Fruit fly (Drosophila melanogaster): ENCODE results near the gene scat.

Gene scat

DNA sequence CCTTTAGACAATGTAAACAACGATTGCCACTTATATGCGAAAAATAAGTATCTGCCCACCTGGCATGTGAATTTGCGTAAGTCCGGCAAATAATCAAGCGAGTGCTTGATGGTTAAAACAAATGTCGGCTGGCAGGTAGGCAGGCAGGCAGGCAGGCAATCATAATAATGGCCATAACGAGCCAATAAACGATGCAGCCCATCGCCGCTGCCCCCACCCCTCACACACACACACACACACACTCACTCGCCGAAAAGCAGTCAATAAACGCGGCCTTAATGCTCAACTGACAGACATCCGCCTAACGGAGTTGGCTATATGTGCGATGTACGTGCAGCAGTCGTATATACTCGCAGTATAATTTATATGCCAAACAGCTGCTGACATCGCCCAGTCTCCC, 9.9 kb upstream of the scat start:
- no peak for TF ChIP-seq CG17806 (tag; optimal IDR thresholded peaks at IDR 0.05)
- TF ChIP-seq rn (GFP tag; IDR thresholded peaks at IDR 0.05): no peak
- TF ChIP-seq CG10348 (GFP tag; IDR thresholded peaks at IDR 0.05): no peak
- TF ChIP-seq CG14655 (GFP tag; optimal IDR thresholded peaks at IDR 0.05): no peak
- TF ChIP-seq Pif1B (GFP tag; optimal IDR thresholded peaks at IDR 0.05): no peak
- TF ChIP-seq CG4496 (GFP tag; IDR thresholded peaks at IDR 0.05): no peak
- no peak for TF ChIP-seq CG32121 (GFP tag; IDR thresholded peaks at IDR 0.05)
- TF ChIP-seq fd96Ca (GFP tag; IDR thresholded peaks at IDR 0.05): no peak
- TF ChIP-seq Pif1A (GFP tag; optimal IDR thresholded peaks at IDR 0.05): no peak
- TF ChIP-seq CG13204 (GFP tag; optimal IDR thresholded peaks at IDR 0.05): no peak
- no peak for TF ChIP-seq gl (tag; optimal IDR thresholded peaks at IDR 0.05)
- no peak for TF ChIP-seq CG8301 (tag; optimal IDR thresholded peaks at IDR 0.05)
- no peak for TF ChIP-seq EcR (GFP tag; optimal IDR thresholded peaks at IDR 0.05)
- no peak for TF ChIP-seq CG15710 (tag; optimal IDR thresholded peaks at IDR 0.05)

- no peak for TF ChIP-seq CG8301 (tag; optimal IDR thresholded peaks at IDR 0.05)
- no peak for TF ChIP-seq CG10348 (GFP tag; IDR thresholded peaks at IDR 0.05)
- no peak for TF ChIP-seq Ets98B (GFP tag; IDR thresholded peaks at IDR 0.05)
- TF ChIP-seq Pif1B (GFP tag; optimal IDR thresholded peaks at IDR 0.05): no peak
- no peak for TF ChIP-seq CG14655 (GFP tag; optimal IDR thresholded peaks at IDR 0.05)
- TF ChIP-seq CG4496 (GFP tag; IDR thresholded peaks at IDR 0.05): no peak
- no peak for TF ChIP-seq fd96Ca (GFP tag; IDR thresholded peaks at IDR 0.05)
- no peak for TF ChIP-seq Pif1A (GFP tag; optimal IDR thresholded peaks at IDR 0.05)
- no peak for TF ChIP-seq CG17806 (tag; optimal IDR thresholded peaks at IDR 0.05)
- no peak for TF ChIP-seq CG8159 (tag; optimal IDR thresholded peaks at IDR 0.05)
- no peak for TF ChIP-seq CG9948 (tag; optimal IDR thresholded peaks at IDR 0.05)
- no peak for TF ChIP-seq CG32121 (GFP tag; IDR thresholded peaks at IDR 0.05)
- TF ChIP-seq D1 (tag; optimal IDR thresholded peaks at IDR 0.05): no peak
- no peak for TF ChIP-seq gl (tag; optimal IDR thresholded peaks at IDR 0.05)
- no peak for TF ChIP-seq CG12605 (GFP tag; IDR thresholded peaks at IDR 0.05)
- TF ChIP-seq CG34367 (tag; optimal IDR thresholded peaks at IDR 0.05): no peak
Measured at dm6 chr2L:9424193-9424592, 7.0 kb upstream of the scat start.

DNA sequence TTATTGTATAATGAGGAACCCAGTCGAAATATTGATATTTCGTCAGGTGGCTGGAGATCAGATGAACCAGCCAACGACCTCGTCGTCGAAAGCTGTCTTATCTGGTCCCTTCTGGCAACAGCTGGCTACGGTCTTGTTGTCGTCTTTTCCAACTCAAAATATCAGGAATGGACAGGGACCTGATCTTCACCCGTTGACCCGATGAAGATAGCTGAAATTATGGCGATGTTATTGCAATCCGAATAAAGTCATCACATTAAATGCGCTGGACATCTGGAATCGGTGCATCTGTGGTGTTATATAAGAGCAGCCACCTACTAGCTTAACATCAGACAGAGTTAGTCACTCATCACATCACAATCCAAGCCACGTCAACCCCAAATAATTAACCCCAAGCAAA, 4.7 kb upstream of the scat start, which contains the start of gene Fbp2:
Fbp2 (plus strand) TSS at position 251 of the 400 bp plus-strand sequence.
- TF ChIP-seq Snoo (tag; optimal IDR thresholded peaks at IDR 0.05): no peak
- TF ChIP-seq CG8301 (tag; optimal IDR thresholded peaks at IDR 0.05): no peak
- TF ChIP-seq Pif1A (GFP tag; optimal IDR thresholded peaks at IDR 0.05): no peak
- TF ChIP-seq rn (GFP tag; IDR thresholded peaks at IDR 0.05): no peak
- TF ChIP-seq fd96Ca (GFP tag; IDR thresholded peaks at IDR 0.05): no peak
- TF ChIP-seq Pif1B (GFP tag; optimal IDR thresholded peaks at IDR 0.05): no peak
- no peak for TF ChIP-seq CG9948 (tag; optimal IDR thresholded peaks at IDR 0.05)
- TF ChIP-seq CG12605 (GFP tag; IDR thresholded peaks at IDR 0.05): no peak
- TF ChIP-seq Ets98B (GFP tag; IDR thresholded peaks at IDR 0.05): no peak
- TF ChIP-seq CG8159 (tag; optimal IDR thresholded peaks at IDR 0.05): no peak

- TF ChIP-seq EcR (GFP tag; optimal IDR thresholded peaks at IDR 0.05) (no peak), CG17806 (tag; optimal IDR thresholded peaks at IDR 0.05) (no peak), CG10348 (GFP tag; IDR thresholded peaks at IDR 0.05) (no peak), CG4496 (GFP tag; IDR thresholded peaks at IDR 0.05) (no peak), CG13204 (GFP tag; optimal IDR thresholded peaks at IDR 0.05) (no peak), Pif1B (GFP tag; optimal IDR thresholded peaks at IDR 0.05) (no peak)
Measured at dm6 chr2L:9427570-9427969, 3.6 kb upstream of the scat start, which contains the start of gene CG42847. TSS of gene CG42847 (plus strand) at chr2L:9427870.

DNA sequence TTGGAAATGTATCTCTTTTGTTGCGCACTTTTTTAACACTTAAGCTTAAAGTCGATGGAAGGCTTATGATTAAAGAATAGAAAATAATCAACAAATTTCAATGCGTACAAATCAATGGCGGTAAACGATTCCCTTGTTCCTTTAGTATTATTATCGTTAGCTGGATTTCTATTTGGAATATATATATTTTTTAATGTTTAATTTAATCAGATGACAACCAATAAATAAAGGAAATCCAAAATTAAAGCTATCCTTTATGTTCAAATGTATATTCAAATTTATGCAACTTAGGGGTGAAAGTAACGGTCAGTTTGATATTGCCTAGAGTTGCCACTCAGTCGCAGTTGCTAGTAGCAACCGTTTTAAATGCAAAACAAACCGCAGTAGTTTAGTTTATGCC, 3.9 kb downstream of the scat start, which contains the start of gene CG3769:
CG3769 (plus strand) TSS at position 301 of the 400 bp plus-strand sequence.
- TF ChIP-seq CG8159 (tag; optimal IDR thresholded peaks at IDR 0.05) (no peak), CG14655 (GFP tag; optimal IDR thresholded peaks at IDR 0.05) (no peak), gl (tag; optimal IDR thresholded peaks at IDR 0.05) (no peak), CG8301 (tag; optimal IDR thresholded peaks at IDR 0.05) (no peak), CG34367 (tag; optimal IDR thresholded peaks at IDR 0.05) (no peak), CG10348 (GFP tag; IDR thresholded peaks at IDR 0.05) (no peak), EcR (GFP tag; optimal IDR thresholded peaks at IDR 0.05) (no peak), rn (GFP tag; IDR thresholded peaks at IDR 0.05) (no peak), Pif1B (GFP tag; optimal IDR thresholded peaks at IDR 0.05) (no peak), D1 (tag; optimal IDR thresholded peaks at IDR 0.05) (no peak)

DNA sequence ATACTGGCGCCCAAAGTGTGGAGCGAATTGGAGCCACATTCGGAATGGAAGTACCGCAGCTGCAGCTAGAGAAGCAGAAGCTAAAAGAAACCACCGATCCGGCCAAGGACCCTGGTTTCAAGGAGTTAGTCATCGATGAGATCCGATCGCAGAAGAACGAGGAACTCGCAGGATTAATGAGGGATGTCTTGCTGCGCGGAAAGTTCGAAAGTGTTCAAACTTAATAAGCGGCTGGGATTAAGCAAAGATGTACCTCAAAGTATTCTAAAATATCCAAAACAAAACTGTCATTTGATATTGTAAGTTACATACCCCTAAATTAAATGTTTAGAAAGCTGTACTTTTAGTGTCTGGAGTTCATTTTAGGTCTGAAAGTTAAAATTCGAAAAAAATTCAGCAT, 5.3 kb downstream of the scat start, which contains the start of gene RpS28-like:
RpS28-like (plus strand) TSS at position 301 of the 400 bp plus-strand sequence.
- no peak for TF ChIP-seq CG12605 (GFP tag; IDR thresholded peaks at IDR 0.05)
- no peak for TF ChIP-seq Snoo (tag; optimal IDR thresholded peaks at IDR 0.05)
- no peak for TF ChIP-seq Ets98B (GFP tag; IDR thresholded peaks at IDR 0.05)
- TF ChIP-seq Pif1B (GFP tag; optimal IDR thresholded peaks at IDR 0.05): no peak
- no peak for TF ChIP-seq D1 (tag; optimal IDR thresholded peaks at IDR 0.05)
- no peak for TF ChIP-seq EcR (GFP tag; optimal IDR thresholded peaks at IDR 0.05)
- TF ChIP-seq fd96Ca (GFP tag; IDR thresholded peaks at IDR 0.05): no peak
- no peak for TF ChIP-seq CG13204 (GFP tag; optimal IDR thresholded peaks at IDR 0.05)
- TF ChIP-seq CG9948 (tag; optimal IDR thresholded peaks at IDR 0.05): no peak
- TF ChIP-seq gl (tag; optimal IDR thresholded peaks at IDR 0.05): no peak
- no peak for TF ChIP-seq CG4496 (GFP tag; IDR thresholded peaks at IDR 0.05)
- TF ChIP-seq CG8159 (tag; optimal IDR thresholded peaks at IDR 0.05): no peak
- no peak for TF ChIP-seq Pif1A (GFP tag; optimal IDR thresholded peaks at IDR 0.05)
- no peak for TF ChIP-seq rn (GFP tag; IDR thresholded peaks at IDR 0.05)
- TF ChIP-seq CG32121 (GFP tag; IDR thresholded peaks at IDR 0.05): no peak
- TF ChIP-seq CG8301 (tag; optimal IDR thresholded peaks at IDR 0.05): no peak
